Worm (Caenorhabditis elegans) whole organism, L3 larva: Measurements from ENCODE around the gene clec-28.

ENCODE experiments used
- R02D3.7 ChIP-seq: fragments of 150-350 bp; optimal IDR thresholded peaks from 2 replicates; lab custom pipeline; 2014; ENCODE audit warnings: missing biosample characterization, missing genetic modification characterization
- ZK546.5 ChIP-seq: sonication (generic microtip); optimal IDR thresholded peaks from 2 replicates; lab custom pipeline; 2017; ENCODE audit warnings: missing biosample characterization, missing genetic modification characterization
- ama-1 ChIP-seq: fragments of 150-350 bp; optimal IDR thresholded peaks from 2 replicates; lab custom pipeline; 2018
- ceh-16 ChIP-seq: sonication (generic microtip); optimal IDR thresholded peaks from 2 replicates; lab custom pipeline; 2017; ENCODE audit warnings: missing biosample characterization, missing genetic modification characterization
- ceh-28 ChIP-seq: fragments of 150-350 bp; optimal IDR thresholded peaks from 2 replicates; lab custom pipeline; 2014; ENCODE audit warnings: missing biosample characterization, missing genetic modification reagents, missing genetic modification characterization
- ceh-82 ChIP-seq: fragments of 150-350 bp; optimal IDR thresholded peaks from 2 replicates; lab custom pipeline; 2014; ENCODE audit warnings: missing biosample characterization, missing genetic modification characterization
- egl-27 ChIP-seq: sonication (generic microtip); optimal IDR thresholded peaks from 4 replicates; lab custom pipeline; 2017; ENCODE audit warnings: missing biosample characterization, missing genetic modification reagents, missing genetic modification characterization
- egl-5 ChIP-seq: fragments of 150-350 bp; optimal IDR thresholded peaks from 2 replicates; lab custom pipeline; 2017; ENCODE audit warnings: missing biosample characterization, missing genetic modification reagents, missing genetic modification characterization, inconsistent platforms
- elt-2 ChIP-seq: sonication (generic microtip); optimal IDR thresholded peaks from 2 replicates; lab custom pipeline; 2016; ENCODE audit warnings: missing genetic modification reagents, mild to moderate bottlenecking, missing genetic modification characterization, missing compliant biosample characterization
- elt-3 ChIP-seq, 3 experiments: fragments of 150-350 bp in 1 of 3; sonication (generic microtip) in 2 of 3; optimal IDR thresholded peaks; 2 replicates in 2 of 3; 4 replicates in 1 of 3; lab custom pipeline; 2014 to 2017; ENCODE audit warnings: missing biosample characterization in 3 of 3, missing genetic modification characterization in 3 of 3
- eor-1 ChIP-seq, 2 experiments: fragments of 150-350 bp; optimal IDR thresholded peaks; 2 replicates each; lab custom pipeline; 2014 to 2018; ENCODE audit warnings: missing biosample characterization in 2 of 2, missing genetic modification characterization in 2 of 2
- fkh-10 ChIP-seq: sonication (generic microtip); optimal IDR thresholded peaks from 2 replicates; lab custom pipeline; 2017; ENCODE audit warnings: missing biosample characterization, missing genetic modification reagents, missing genetic modification characterization
- fkh-2 ChIP-seq: fragments of 150-350 bp; optimal IDR thresholded peaks from 2 replicates; lab custom pipeline; 2014; ENCODE audit warnings: missing biosample characterization, missing genetic modification reagents, missing genetic modification characterization
- hmg-11 ChIP-seq: sonication (generic microtip); optimal IDR thresholded peaks from 2 replicates; lab custom pipeline; 2016; ENCODE audit warnings: missing genetic modification characterization, missing compliant biosample characterization
- jun-1 ChIP-seq: fragments of 150-350 bp; optimal IDR thresholded peaks from 2 replicates; lab custom pipeline; 2014; ENCODE audit warnings: missing biosample characterization, missing genetic modification reagents, missing genetic modification characterization
- lin-39 ChIP-seq: fragments of 150-350 bp; optimal IDR thresholded peaks from 2 replicates; lab custom pipeline; 2018; ENCODE audit warnings: missing biosample characterization, missing genetic modification reagents, missing genetic modification characterization
- lsy-12 ChIP-seq: sonication (generic microtip); optimal IDR thresholded peaks from 2 replicates; lab custom pipeline; 2016; ENCODE audit warnings: mild to moderate bottlenecking, missing genetic modification characterization, missing compliant biosample characterization
- mdl-1 ChIP-seq: fragments of 150-350 bp; optimal IDR thresholded peaks from 2 replicates; lab custom pipeline; 2014; ENCODE audit warnings: missing biosample characterization, missing genetic modification characterization
- mml-1 ChIP-seq: fragments of 150-350 bp; sonication (generic microtip); optimal IDR thresholded peaks from 3 replicates; lab custom pipeline; 2014; ENCODE audit warnings: missing biosample characterization, missing genetic modification characterization
- nfya-1 ChIP-seq: sonication (generic microtip); optimal IDR thresholded peaks from 2 replicates; lab custom pipeline; 2017; ENCODE audit warnings: missing genetic modification characterization, mild to moderate bottlenecking, missing compliant biosample characterization, antibody characterized with exemption, moderate library complexity; ENCODE audit not compliant: insufficient read depth
- nhr-11 ChIP-seq: fragments of 150-350 bp; optimal IDR thresholded peaks from 2 replicates; lab custom pipeline; 2014; ENCODE audit warnings: missing biosample characterization, missing genetic modification characterization
- nhr-12 ChIP-seq: fragments of 150-350 bp; optimal IDR thresholded peaks from 2 replicates; lab custom pipeline; 2014; ENCODE audit warnings: missing biosample characterization, missing genetic modification characterization
- nhr-237 ChIP-seq: fragments of 150-350 bp; optimal IDR thresholded peaks from 2 replicates; lab custom pipeline; 2014; ENCODE audit warnings: missing biosample characterization, missing genetic modification characterization
- nhr-43 ChIP-seq: sonication (generic microtip); optimal IDR thresholded peaks from 2 replicates; lab custom pipeline; 2016; ENCODE audit warnings: mild to moderate bottlenecking, missing genetic modification characterization, missing compliant biosample characterization; ENCODE audit not compliant: poor library complexity, severe bottlenecking
- nhr-67 ChIP-seq: fragments of 150-350 bp; optimal IDR thresholded peaks from 2 replicates; lab custom pipeline; 2014; ENCODE audit warnings: missing biosample characterization, missing genetic modification characterization
- nhr-76 ChIP-seq: fragments of 150-350 bp; sonication (generic microtip); optimal IDR thresholded peaks from 5 replicates; lab custom pipeline; 2014; ENCODE audit warnings: missing biosample characterization, missing genetic modification characterization
- pha-4 ChIP-seq: fragments of 150-350 bp; optimal IDR thresholded peaks from 2 replicates; lab custom pipeline; 2014; ENCODE audit warnings: missing biosample characterization, missing genetic modification reagents, missing genetic modification characterization
- pqm-1 ChIP-seq: fragments of 150-350 bp; optimal IDR thresholded peaks from 2 replicates; lab custom pipeline; 2017; ENCODE audit warnings: missing biosample characterization, missing genetic modification characterization, inconsistent platforms
- skn-1 ChIP-seq: fragments of 150-350 bp; optimal IDR thresholded peaks from 2 replicates; lab custom pipeline; 2014; ENCODE audit warnings: missing biosample characterization, missing genetic modification characterization
- snpc-4 ChIP-seq: fragments of 150-350 bp; optimal IDR thresholded peaks from 2 replicates; lab custom pipeline; 2014; ENCODE audit warnings: missing biosample characterization, missing genetic modification characterization
- tbx-2 ChIP-seq: sonication (generic microtip); optimal IDR thresholded peaks from 2 replicates; lab custom pipeline; 2016; ENCODE audit warnings: mild to moderate bottlenecking, missing genetic modification characterization, missing compliant biosample characterization
- unc-62 ChIP-seq: fragments of 150-350 bp; sonication (generic microtip); optimal IDR thresholded peaks from 4 replicates; lab custom pipeline; 2014; ENCODE audit warnings: missing biosample characterization, missing genetic modification reagents, missing genetic modification characterization
- ztf-11 ChIP-seq: fragments of 150-350 bp; optimal IDR thresholded peaks from 2 replicates; lab custom pipeline; 2014; ENCODE audit warnings: missing biosample characterization, missing genetic modification characterization

clec-28 gene

DNA sequence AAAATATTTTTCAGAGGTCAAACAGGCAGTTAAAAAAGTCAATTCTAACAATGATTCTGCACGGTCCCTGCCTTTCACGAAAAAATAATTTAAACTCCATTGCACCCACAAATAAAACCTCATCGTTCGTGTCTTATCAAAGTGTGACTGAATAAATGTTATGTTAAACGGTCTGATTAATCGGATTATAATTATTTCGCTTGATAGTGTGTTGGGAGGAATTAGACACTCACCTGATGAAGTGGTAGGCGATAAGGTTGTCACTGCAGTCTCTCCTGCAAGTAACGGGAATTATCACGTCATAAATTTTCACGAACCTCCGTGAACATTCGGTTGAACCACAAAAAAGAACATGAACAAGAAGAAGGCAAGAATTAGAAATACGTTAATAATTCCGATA, 25.2 kb upstream of the clec-28 start:
- peak; percentile 64 for TF ChIP-seq pqm-1 (tag; lab: Kevin White, UChicago)
- TF ChIP-seq ceh-82 (tag; lab: Kevin White, UChicago), result no peak
- TF ChIP-seq hmg-11 (tag; lab: Kevin White, UChicago), result no peak
- TF ChIP-seq pha-4 (tag; lab: Kevin White, UChicago), result no peak
- no peak for TF ChIP-seq nhr-12 (tag; lab: Kevin White, UChicago)
- TF ChIP-seq jun-1 (tag; lab: Kevin White, UChicago), result peak; percentile 66
- TF ChIP-seq nhr-67 (tag; lab: Kevin White, UChicago), result no peak
- peak; percentile 90 for TF ChIP-seq elt-2 (tag; lab: Kevin White, UChicago)
- no peak for TF ChIP-seq nhr-237
- no peak for TF ChIP-seq nhr-43
- no peak for TF ChIP-seq R02D3.7
- no peak for TF ChIP-seq unc-62

- no peak for TF ChIP-seq egl-27 (tag; lab: Kevin White, UChicago)
- TF ChIP-seq mdl-1 (tag; lab: Kevin White, UChicago), result no peak
- TF ChIP-seq nhr-76 (tag; lab: Kevin White, UChicago), result no peak
- no peak for TF ChIP-seq jun-1 (tag; lab: Kevin White, UChicago)
- TF ChIP-seq lsy-12 (tag; lab: Kevin White, UChicago), result no peak
- no peak for TF ChIP-seq ceh-16 (tag; lab: Kevin White, UChicago)
- TF ChIP-seq, all 47 proteins: peak for 0
These were observed 24.5 kb upstream of the clec-28 start, which contains the start of gene clec-40 for ce11 chrV:16840961-16841360. clec-40 (minus strand) TSS chrV:16841061.

ce11 chrV:16842941-16843340, 22.6 kb upstream of the clec-28 start, which contains the start of gene clec-25:
clec-25 (plus strand) TSS chrV:16843241.
- TF ChIP-seq lin-39 (no peak), ceh-28 (no peak), pqm-1 (tag; lab: Kevin White, UChicago) (no peak), ztf-11 (tag; lab: Kevin White, UChicago) (no peak), hmg-11 (tag; lab: Kevin White, UChicago) (no peak), eor-1 (tag; optimal IDR thresholded peaks at IDR 0.05; lab: Kevin White, UChicago) (no peak), ama-1 (lab: Kevin White, UChicago) (no peak), unc-62 (no peak)

DNA sequence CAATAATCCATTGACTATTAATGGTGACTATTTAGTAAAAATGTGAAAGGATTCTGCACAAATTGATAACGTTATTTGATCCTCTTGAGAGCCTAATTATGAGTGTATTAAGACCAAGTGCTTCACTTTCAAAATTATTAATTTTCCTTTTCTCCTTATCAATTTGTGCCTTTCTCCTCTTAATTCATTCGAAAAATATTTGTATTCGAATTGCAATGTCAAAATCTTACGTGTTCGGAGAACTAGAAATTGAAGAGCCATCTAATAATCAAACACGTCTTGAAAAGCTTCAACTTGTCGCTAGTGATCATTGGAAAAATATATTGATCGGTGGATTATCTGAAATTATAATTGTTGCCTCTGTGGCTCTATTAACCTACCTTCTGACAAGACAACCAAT, 17.0 kb upstream of the clec-28 start, which contains the start of the genes clec-36 and clec-26:
Gene clec-36, minus strand, starts transcription at position 101 of the 400 bp plus-strand sequence.
Gene clec-26, plus strand, starts transcription at position 114 of the 400 bp plus-strand sequence.
- TF ChIP-seq elt-2 (tag; lab: Kevin White, UChicago) (peak; percentile 27), elt-3 (tag; optimal IDR thresholded peaks at IDR 0.05; lab: Kevin White, UChicago) (no peak)

- no peak for TF ChIP-seq nhr-11 (tag; lab: Kevin White, UChicago)
- TF ChIP-seq snpc-4 (tag; lab: Kevin White, UChicago), result no peak
- TF ChIP-seq nfya-1 (tag; lab: Kevin White, UChicago), result no peak
- no peak for TF ChIP-seq tbx-2 (tag; lab: Kevin White, UChicago)
- no peak for TF ChIP-seq skn-1
- no peak for TF ChIP-seq mml-1
These were observed 13.5 kb upstream of the clec-28 start, which contains the start of gene clec-37 for ce11 chrV:16852002-16852401. clec-37 (minus strand) TSS chrV:16852102.

DNA sequence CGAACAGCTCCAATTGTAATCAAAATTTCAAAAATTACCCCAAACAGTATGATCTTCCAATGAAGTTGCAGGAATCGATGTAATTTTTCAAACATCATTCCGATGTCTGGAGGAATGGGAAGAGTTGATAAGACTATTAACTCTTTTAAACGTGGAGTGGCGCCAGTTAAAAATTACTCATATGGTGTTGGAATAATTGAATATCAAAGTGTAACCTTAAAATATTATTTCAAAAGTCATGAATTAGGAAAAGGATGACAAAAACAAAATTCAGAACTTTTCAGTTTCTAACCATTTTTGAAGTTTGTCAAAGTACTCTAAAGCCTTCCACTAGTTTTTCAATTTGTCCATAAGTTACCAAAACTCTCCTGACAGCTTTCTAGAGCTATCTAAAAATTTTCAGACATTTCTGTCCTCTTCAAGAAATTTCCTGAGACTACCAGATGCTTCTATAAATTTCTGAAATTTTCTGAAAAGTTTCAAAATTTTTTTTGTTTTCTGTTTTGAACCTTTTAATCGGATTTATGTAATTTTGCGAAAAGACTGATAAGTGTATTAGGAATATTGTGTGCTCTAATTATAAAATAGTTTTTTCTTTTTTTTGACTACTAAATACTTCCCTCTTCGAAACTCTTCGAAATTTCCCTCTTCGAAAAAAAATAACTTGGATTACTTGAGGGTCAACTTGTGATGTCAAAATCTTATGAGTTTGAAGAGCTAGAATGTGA, 11.4 kb upstream of the clec-28 start, which contains the start of the genes clec-35 and clec-27:
Gene clec-35, minus strand, starts transcription at position 101 of the 728 bp plus-strand sequence.
Gene clec-27, plus strand, starts transcription at position 678 of the 728 bp plus-strand sequence.
- no peak for TF ChIP-seq mml-1
- no peak for TF ChIP-seq jun-1 (tag; lab: Kevin White, UChicago)
- TF ChIP-seq lsy-12 (tag; lab: Kevin White, UChicago), result no peak
- no peak for TF ChIP-seq snpc-4 (tag; lab: Kevin White, UChicago)
- TF ChIP-seq egl-5 (tag; lab: Kevin White, UChicago), result no peak
- no peak for TF ChIP-seq nhr-12 (tag; lab: Kevin White, UChicago)
- TF ChIP-seq fkh-10 (GFP tag; lab: Kevin White, UChicago), result no peak
- TF ChIP-seq ceh-28, result no peak
- no peak for TF ChIP-seq fkh-2 (tag; lab: Kevin White, UChicago)
- TF ChIP-seq R02D3.7, result no peak
- TF ChIP-seq pqm-1 (tag; lab: Kevin White, UChicago), result no peak
- TF ChIP-seq ZK546.5 (tag; lab: Kevin White, UChicago), result no peak
